Fruit fly (Drosophila melanogaster): ENCODE data around the gene ex.

ex gene

DNA sequence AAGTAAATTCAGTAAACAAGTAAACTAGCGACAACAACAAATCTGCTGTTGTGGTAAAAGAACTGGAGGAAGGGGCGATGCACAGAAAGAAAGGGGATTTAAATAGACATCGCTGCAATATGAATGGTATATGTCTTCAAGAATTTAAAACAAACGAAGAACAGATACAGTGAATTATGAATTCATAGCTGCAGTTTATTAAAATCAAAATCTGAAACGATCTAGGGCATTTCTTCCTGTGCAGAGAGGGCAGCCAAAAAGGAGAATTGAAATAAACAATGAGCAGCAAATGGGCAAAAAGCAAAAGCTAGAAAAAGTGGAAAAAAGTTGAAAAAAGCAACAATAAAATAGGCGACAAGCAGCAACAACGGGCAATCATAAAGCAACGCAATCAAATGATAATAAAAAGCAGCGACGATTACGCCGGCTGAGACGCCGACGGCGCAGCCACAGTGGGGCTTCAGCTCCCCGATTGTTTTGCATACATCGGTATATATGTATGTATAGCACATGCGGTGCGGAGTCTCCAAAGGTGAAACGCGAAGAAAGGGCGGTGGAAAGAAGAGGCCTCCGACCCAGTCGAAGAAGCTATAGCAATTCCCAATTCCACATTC is 37.8 kb downstream of the ex start (continued):
- TF ChIP-seq CG17359 (tag; optimal IDR thresholded peaks at IDR 0.05) = peak; percentile 88
- peak; percentile 26; the same call in 1 of the 2 replicates for TF ChIP-seq MBD-R2 (GFP tag; IDR thresholded peaks at IDR 0.05)
- peak; percentile 55 for TF ChIP-seq CG12104 (GFP tag; optimal IDR thresholded peaks at IDR 0.05)
- peak; percentile 53; the same call in 1 of the 2 replicates for TF ChIP-seq CG8765 (GFP tag; IDR thresholded peaks at IDR 0.05)
- 0 out of 2 replicates have a peak, but pooled peaks have one; percentile 28 for TF ChIP-seq peb (GFP tag; IDR thresholded peaks at IDR 0.05)
- TF ChIP-seq org-1 (GFP tag; optimal IDR thresholded peaks at IDR 0.05) = peak; percentile 80
- TF ChIP-seq Dip2 (GFP tag; IDR thresholded peaks at IDR 0.05) = no peak
- TF ChIP-seq E2f1 (GFP tag; IDR thresholded peaks at IDR 0.05) = peak; percentile 70
- peak; percentile 62 for TF ChIP-seq CG10654 (GFP tag; optimal IDR thresholded peaks at IDR 0.05)
- TF ChIP-seq CG6765 (GFP tag; optimal IDR thresholded peaks at IDR 0.05) = peak; percentile 53
- no peak for TF ChIP-seq CG16813 (GFP tag; IDR thresholded peaks at IDR 0.05; ENCODE audit: partially characterized antibody)
- no peak for TF ChIP-seq pita (GFP tag; optimal IDR thresholded peaks at IDR 0.05)
- TF ChIP-seq Hand (GFP tag; optimal IDR thresholded peaks at IDR 0.05) = peak; percentile 61
- peak; percentile 72 for TF ChIP-seq HHEX (GFP tag; optimal IDR thresholded peaks at IDR 0.05)
- TF ChIP-seq Dad (GFP tag; optimal IDR thresholded peaks at IDR 0.05) = peak; percentile 57
- peak; percentile 33 for TF ChIP-seq nom (GFP tag; optimal IDR thresholded peaks at IDR 0.05)
- peak; percentile 77 for TF ChIP-seq Fer1 (GFP tag; optimal IDR thresholded peaks at IDR 0.05)
- TF ChIP-seq CG1647 (GFP tag; optimal IDR thresholded peaks at IDR 0.05) = peak; percentile 71
- peak; percentile 82 for TF ChIP-seq CG18599 (GFP tag; optimal IDR thresholded peaks at IDR 0.05)
- TF ChIP-seq ttk (GFP tag; IDR thresholded peaks at IDR 0.05) = peak; percentile 78
- peak; percentile 76 for TF ChIP-seq Awh (GFP tag; IDR thresholded peaks at IDR 0.05)
- peak; percentile 72 for TF ChIP-seq Meics (GFP tag; optimal IDR thresholded peaks at IDR 0.05)
- peak; percentile 86 for TF ChIP-seq dmrt99B (tag; optimal IDR thresholded peaks at IDR 0.05)
- peak; percentile 70 for TF ChIP-seq Oli (tag; optimal IDR thresholded peaks at IDR 0.05)
- TF ChIP-seq CG7987 (GFP tag; optimal IDR thresholded peaks at IDR 0.05) = peak; percentile 17
- TF ChIP-seq CG10959 (GFP tag; IDR thresholded peaks at IDR 0.05) = no peak
- TF ChIP-seq sc (optimal IDR thresholded peaks at IDR 0.05) = no peak
- TF ChIP-seq sc (GFP tag; optimal IDR thresholded peaks at IDR 0.05) = peak; percentile 61
- TF ChIP-seq CG15601 (tag; optimal IDR thresholded peaks at IDR 0.05) = peak; percentile 66
- no peak for TF ChIP-seq Usf (GFP tag; optimal IDR thresholded peaks at IDR 0.05)
- peak; percentile 27 for TF ChIP-seq CG2116 (GFP tag; optimal IDR thresholded peaks at IDR 0.05)
- peak; percentile 70; the same call in 2 of the 3 replicates for TF ChIP-seq otp (GFP tag; IDR thresholded peaks at IDR 0.05)
- TF ChIP-seq CG14050 (GFP tag; IDR thresholded peaks at IDR 0.05) = peak; percentile 76
- TF ChIP-seq CG14014 (GFP tag; IDR thresholded peaks at IDR 0.05) = peak; percentile 69
- no peak for TF ChIP-seq CG10431 (GFP tag; optimal IDR thresholded peaks at IDR 0.05)
- TF ChIP-seq Sox100B (GFP tag; optimal IDR thresholded peaks at IDR 0.05) = peak; percentile 72
- peak; percentile 55 for TF ChIP-seq Side (GFP tag; optimal IDR thresholded peaks at IDR 0.05)
- TF ChIP-seq CG2678 (tag; optimal IDR thresholded peaks at IDR 0.05) = peak; percentile 83
- TF ChIP-seq Deaf1 (tag; optimal IDR thresholded peaks at IDR 0.05) = peak; percentile 17
- peak; percentile 73 for TF ChIP-seq pho (GFP tag; optimal IDR thresholded peaks at IDR 0.05)
- peak; percentile 88 for TF ChIP-seq Asciz (GFP tag; optimal IDR thresholded peaks at IDR 0.05)
- TF ChIP-seq dan (GFP tag; IDR thresholded peaks at IDR 0.05) = no peak
- no peak for TF ChIP-seq MESR4 (GFP tag; optimal IDR thresholded peaks at IDR 0.05)
- TF ChIP-seq Nf-YA (GFP tag; IDR thresholded peaks at IDR 0.05) = peak; percentile 51; the same call in 1 of the 2 replicates
- TF ChIP-seq CG11695 (GFP tag; IDR thresholded peaks at IDR 0.05) = peak; percentile 66
- TF ChIP-seq CG11093 (GFP tag; IDR thresholded peaks at IDR 0.05) = peak; percentile 62; the same call in 2 of the 3 replicates
- peak; percentile 69 for TF ChIP-seq bab2 (GFP tag; optimal IDR thresholded peaks at IDR 0.05)
- TF ChIP-seq CG30020 (tag; optimal IDR thresholded peaks at IDR 0.05) = no peak
- 0 out of 3 replicates have a peak, but pooled peaks have one; percentile 36 for TF ChIP-seq C15 (GFP tag; IDR thresholded peaks at IDR 0.05)
- TF ChIP-seq CG10366 (GFP tag; IDR thresholded peaks at IDR 0.05) = peak; percentile 66
